Worm (Caenorhabditis elegans) whole organism, L3 larva: ENCODE results near the gene C55A6.1.

ENCODE experiments used
- ceh-28 ChIP-seq: fragments of 150-350 bp; optimal IDR thresholded peaks from 2 replicates; lab custom pipeline; 2014; ENCODE audit warnings: missing biosample characterization, missing genetic modification reagents, missing genetic modification characterization
- ceh-9 ChIP-seq: sonication (generic microtip); optimal IDR thresholded peaks from 2 replicates; lab custom pipeline; 2018; ENCODE audit warnings: missing biosample characterization, missing genetic modification characterization
- elt-1 ChIP-seq: fragments of 150-350 bp; optimal IDR thresholded peaks from 2 replicates; lab custom pipeline; 2014; ENCODE audit warnings: missing biosample characterization, missing genetic modification characterization
- elt-3 ChIP-seq, 3 experiments: fragments of 150-350 bp in 1 of 3; sonication (generic microtip) in 2 of 3; optimal IDR thresholded peaks; 2 replicates in 2 of 3; 4 replicates in 1 of 3; lab custom pipeline; 2014 to 2017; ENCODE audit warnings: missing biosample characterization in 3 of 3, missing genetic modification characterization in 3 of 3
- fos-1 ChIP-seq: fragments of 150-350 bp; optimal IDR thresholded peaks from 2 replicates; lab custom pipeline; 2014; ENCODE audit warnings: missing biosample characterization, missing genetic modification characterization
- jun-1 ChIP-seq: fragments of 150-350 bp; optimal IDR thresholded peaks from 2 replicates; lab custom pipeline; 2014; ENCODE audit warnings: missing biosample characterization, missing genetic modification reagents, missing genetic modification characterization
- mml-1 ChIP-seq: fragments of 150-350 bp; sonication (generic microtip); optimal IDR thresholded peaks from 3 replicates; lab custom pipeline; 2014; ENCODE audit warnings: missing biosample characterization, missing genetic modification characterization
- nhr-25 ChIP-seq: sonication (generic microtip); optimal IDR thresholded peaks from 2 replicates; lab custom pipeline; 2017; ENCODE audit warnings: missing biosample characterization, missing genetic modification characterization
- nhr-28 ChIP-seq: fragments of 150-350 bp; optimal IDR thresholded peaks from 2 replicates; lab custom pipeline; 2014; ENCODE audit warnings: missing biosample characterization, missing genetic modification characterization
- nhr-67 ChIP-seq: fragments of 150-350 bp; optimal IDR thresholded peaks from 2 replicates; lab custom pipeline; 2014; ENCODE audit warnings: missing biosample characterization, missing genetic modification characterization
- nhr-77 ChIP-seq: fragments of 150-350 bp; optimal IDR thresholded peaks from 2 replicates; lab custom pipeline; 2014; ENCODE audit warnings: missing biosample characterization, missing genetic modification characterization
- ztf-11 ChIP-seq: fragments of 150-350 bp; optimal IDR thresholded peaks from 2 replicates; lab custom pipeline; 2014; ENCODE audit warnings: missing biosample characterization, missing genetic modification characterization

DNA sequence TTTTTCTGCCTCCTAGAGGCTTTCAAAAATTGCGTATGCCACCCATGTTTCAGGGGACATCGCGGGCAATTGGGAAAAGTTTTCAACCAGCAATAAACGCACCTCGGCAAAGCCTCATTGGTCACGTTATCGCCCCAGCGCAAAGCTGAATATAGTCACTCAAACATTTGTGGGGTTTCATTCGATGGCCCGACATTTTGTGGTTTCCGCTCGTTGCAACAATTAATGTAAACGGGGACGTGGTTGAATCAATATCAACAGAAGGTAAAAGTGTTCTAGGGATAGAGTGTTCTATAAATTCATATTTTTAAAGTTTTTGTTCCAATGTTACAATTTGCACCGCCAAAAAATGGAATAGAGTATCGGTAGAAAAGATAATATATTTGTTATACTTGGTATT is 16.5 kb downstream of the C55A6.1 start:
- TF ChIP-seq ztf-11 (tag; lab: Kevin White, UChicago) (no peak), elt-3 (tag; optimal IDR thresholded peaks at IDR 0.05; lab: Kevin White, UChicago) (no peak), nhr-28 (tag; lab: Kevin White, UChicago) (no peak), fos-1 (tag; lab: Kevin White, UChicago) (no peak), mml-1 (tag; lab: Kevin White, UChicago) (no peak), nhr-25 (tag; lab: Kevin White, UChicago) (no peak), nhr-67 (tag; lab: Kevin White, UChicago) (no peak), elt-1 (no peak), ceh-28 (tag; lab: Kevin White, UChicago) (no peak), nhr-77 (tag; lab: Kevin White, UChicago) (no peak), ceh-9 (tag; lab: Kevin White, UChicago) (no peak), jun-1 (tag; lab: Kevin White, UChicago) (no peak)
